Fruit fly (Drosophila melanogaster): ENCODE results near the gene Naglu.

- no peak for TF ChIP-seq foxo (GFP tag; optimal IDR thresholded peaks at IDR 0.05)
- no peak for TF ChIP-seq Vsx2 (GFP tag; optimal IDR thresholded peaks at IDR 0.05; ENCODE audit: partially characterized antibody)
- TF ChIP-seq dsf (GFP tag; optimal IDR thresholded peaks at IDR 0.05; ENCODE audit: borderline replicate concordance) = no peak
- TF ChIP-seq Myc (optimal IDR thresholded peaks at IDR 0.05) = no peak
- no peak for TF ChIP-seq woc (GFP tag; optimal IDR thresholded peaks at IDR 0.05)
- no peak for TF ChIP-seq tai (GFP tag; optimal IDR thresholded peaks at IDR 0.05)
- no peak for TF ChIP-seq dl (GFP tag; optimal IDR thresholded peaks at IDR 0.05; ENCODE audit: insufficient read depth in 1 of 2, partially characterized antibody in 2 of 2)
- no peak for TF ChIP-seq psq (GFP tag; optimal IDR thresholded peaks at IDR 0.05)
- TF ChIP-seq CG9705 (GFP tag; optimal IDR thresholded peaks at IDR 0.05) = no peak
- no peak for TF ChIP-seq N (GFP tag; optimal IDR thresholded peaks at IDR 0.05)
- TF ChIP-seq fru (GFP tag; optimal IDR thresholded peaks at IDR 0.05) = no peak
- no peak for TF ChIP-seq lola (GFP tag; optimal IDR thresholded peaks at IDR 0.05)
Observed at dm6 chr2L:8433512-8433911, 21.8 kb upstream of the Naglu start, which contains the start of gene grk.
